Worm (Caenorhabditis elegans): ENCODE data around the gene cey-1.

The cey-1 gene

DNA sequence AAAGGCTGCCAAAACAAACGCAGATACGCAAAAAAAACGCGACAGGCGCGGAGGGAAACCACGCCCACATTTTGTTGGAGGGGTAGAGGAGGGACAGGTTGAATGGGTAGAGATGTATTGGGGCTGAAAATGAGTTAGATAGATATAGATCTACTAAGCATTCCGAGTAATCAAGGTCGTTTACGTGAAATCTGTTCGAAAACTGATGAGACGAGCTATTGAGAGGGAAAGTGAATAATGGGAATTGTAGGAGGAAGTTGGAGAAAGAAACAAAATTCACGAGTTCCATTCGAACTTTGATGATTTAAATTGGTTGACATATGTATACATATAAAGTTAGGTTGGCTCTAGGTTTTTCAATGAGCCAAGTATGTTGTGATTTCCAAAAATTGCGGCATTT, 24.1 kb downstream of the cey-1 start:
- TF ChIP-seq syd-9 (tag; optimal IDR thresholded peaks at IDR 0.05) = no peak
- no peak for TF ChIP-seq fkh-10 (GFP tag; optimal IDR thresholded peaks at IDR 0.05)
- no peak for TF ChIP-seq Y22D7AL.16 (tag; optimal IDR thresholded peaks at IDR 0.05)
- no peak for TF ChIP-seq elt-2 (tag; optimal IDR thresholded peaks at IDR 0.05)
- TF ChIP-seq C08G9.2 (tag; optimal IDR thresholded peaks at IDR 0.05) = no peak
- TF ChIP-seq gmeb-2 (tag; optimal IDR thresholded peaks at IDR 0.05) = no peak
- no peak for TF ChIP-seq K09A11.1 (tag; optimal IDR thresholded peaks at IDR 0.05; ENCODE audit: insufficient read depth)
- TF ChIP-seq ztf-16 (tag; optimal IDR thresholded peaks at IDR 0.05) = no peak
- no peak for TF ChIP-seq F13H6.1 (tag; optimal IDR thresholded peaks at IDR 0.05)
- no peak for TF ChIP-seq ets-4 (tag; optimal IDR thresholded peaks at IDR 0.05)
- no peak for TF ChIP-seq K02D7.2 (tag; optimal IDR thresholded peaks at IDR 0.05)

- TF ChIP-seq fkh-10 (GFP tag; optimal IDR thresholded peaks at IDR 0.05) (no peak), fax-1 (tag; optimal IDR thresholded peaks at IDR 0.05) (no peak), dmd-4 (tag; optimal IDR thresholded peaks at IDR 0.05; ENCODE audit: borderline replicate concordance) (no peak), lim-6 (tag; optimal IDR thresholded peaks at IDR 0.05) (no peak), pag-3 (tag; optimal IDR thresholded peaks at IDR 0.05; ENCODE audit: borderline replicate concordance) (no peak), syd-9 (tag; optimal IDR thresholded peaks at IDR 0.05) (no peak), ceh-31 (tag; optimal IDR thresholded peaks at IDR 0.05) (no peak), ceh-18 (tag; optimal IDR thresholded peaks at IDR 0.05) (no peak), ref-2 (tag; optimal IDR thresholded peaks at IDR 0.05) (no peak), K02D7.2 (tag; optimal IDR thresholded peaks at IDR 0.05) (no peak), gmeb-2 (tag; optimal IDR thresholded peaks at IDR 0.05) (no peak), tbx-7 (tag; optimal IDR thresholded peaks at IDR 0.05) (no peak)
These were observed 24.3 kb downstream of the cey-1 start, which contains the start of gene ram-2 for ce11 chrII:11016835-11016883. Gene ram-2 (minus strand): TSS chrII:11016881.

ce11 chrII:11016435-11016834, 24.6 kb downstream of the cey-1 start:
- no peak for TF ChIP-seq gmeb-2 (tag; optimal IDR thresholded peaks at IDR 0.05)
- TF ChIP-seq ama-1 (optimal IDR thresholded peaks at IDR 0.05) = no peak
- no peak for TF ChIP-seq ceh-2 (tag; optimal IDR thresholded peaks at IDR 0.05)
- no peak for TF ChIP-seq unc-55 (GFP tag; optimal IDR thresholded peaks at IDR 0.05)
- TF ChIP-seq ceh-48 (tag; optimal IDR thresholded peaks at IDR 0.05) = no peak
- no peak for TF ChIP-seq ttx-3 (tag; optimal IDR thresholded peaks at IDR 0.05)
- TF ChIP-seq unc-3 (GFP tag; conservative IDR thresholded peaks at IDR 0.05) = no peak
- no peak for TF ChIP-seq unc-3 (tag; optimal IDR thresholded peaks at IDR 0.05)
- no peak for TF ChIP-seq Y22D7AL.16 (tag; optimal IDR thresholded peaks at IDR 0.05)
- no peak for TF ChIP-seq ceh-30 (tag; optimal IDR thresholded peaks at IDR 0.05)
- TF ChIP-seq fax-1 (tag; optimal IDR thresholded peaks at IDR 0.05) = no peak
- TF ChIP-seq fkh-10 (GFP tag; optimal IDR thresholded peaks at IDR 0.05) = no peak
- no peak for TF ChIP-seq npax-4 (tag; optimal IDR thresholded peaks at IDR 0.05)

ce11 chrII:11015734-11016133, 25.3 kb downstream of the cey-1 start:
- TF ChIP-seq fkh-10 (GFP tag; optimal IDR thresholded peaks at IDR 0.05) (no peak), pax-1 (tag; optimal IDR thresholded peaks at IDR 0.05) (no peak), nhr-232 (tag; optimal IDR thresholded peaks at IDR 0.05) (no peak), rnt-1 (tag; optimal IDR thresholded peaks at IDR 0.05) (no peak), fkh-6 (tag; optimal IDR thresholded peaks at IDR 0.05) (no peak), mec-3 (tag; optimal IDR thresholded peaks at IDR 0.05; ENCODE audit: borderline replicate concordance) (peak; percentile 17), sdc-2 (tag; optimal IDR thresholded peaks at IDR 0.05) (peak; percentile 26), ref-2 (tag; optimal IDR thresholded peaks at IDR 0.05) (no peak), elt-4 (tag; optimal IDR thresholded peaks at IDR 0.05) (peak; percentile 65), unc-3 (GFP tag; conservative IDR thresholded peaks at IDR 0.05) (no peak), unc-3 (tag; optimal IDR thresholded peaks at IDR 0.05) (no peak), dmd-4 (tag; optimal IDR thresholded peaks at IDR 0.05; ENCODE audit: borderline replicate concordance) (no peak), syd-9 (tag; optimal IDR thresholded peaks at IDR 0.05) (peak; percentile 15), pros-1 (tag; optimal IDR thresholded peaks at IDR 0.05) (no peak), hlh-6 (tag; optimal IDR thresholded peaks at IDR 0.05) (peak; percentile 43), sox-4 (tag; optimal IDR thresholded peaks at IDR 0.05) (no peak), eyg-1 (tag; optimal IDR thresholded peaks at IDR 0.05) (no peak), C08G9.2 (tag; optimal IDR thresholded peaks at IDR 0.05) (peak; percentile 10)

Measured in whole organism, late embryonic.